Worm (Caenorhabditis elegans) whole organism, midembryonic: Measurements from ENCODE around the gene rps-9.

Experiments
- T22C8.4 ChIP-seq: fragments of 200-800 bp; sonication (Bioruptor generic); IDR thresholded peaks from 2 replicates; pipeline ENCODE4 v1.3.6; 2022; ENCODE audit warnings: missing genetic modification characterization, missing compliant biosample characterization
- cog-1 ChIP-seq: sonication (generic microtip); optimal IDR thresholded peaks from 2 replicates; lab custom pipeline; 2016; ENCODE audit warnings: missing genetic modification characterization, missing compliant biosample characterization
- flt-1 ChIP-seq: fragments of 200-800 bp; sonication (Bioruptor generic); IDR thresholded peaks from 2 replicates; pipeline ENCODE4 v1.3.6; 2022; ENCODE audit warnings: missing genetic modification characterization, missing compliant biosample characterization
- klf-2 ChIP-seq: fragments of 200-800 bp; sonication (Bioruptor generic); conservative IDR thresholded peaks from 2 replicates; pipeline ENCODE4 v1.3.6; 2022; ENCODE audit warnings: missing genetic modification reagents, missing genetic modification characterization, missing compliant biosample characterization
- med-1 ChIP-seq: sonication (generic microtip); optimal IDR thresholded peaks from 2 replicates; lab custom pipeline; 2017; ENCODE audit warnings: missing genetic modification characterization, mild to moderate bottlenecking, missing compliant biosample characterization, antibody characterized with exemption, missing genetic modification reagents; ENCODE audit not compliant: insufficient read depth
- ref-1 ChIP-seq: fragments of 200-800 bp; sonication (Bioruptor generic); conservative IDR thresholded peaks from 2 replicates; pipeline ENCODE4 v1.3.6; 2022; ENCODE audit warnings: missing genetic modification reagents, missing genetic modification characterization, missing compliant biosample characterization
- tab-1 ChIP-seq: fragments of 200-800 bp; sonication (Bioruptor generic); IDR thresholded peaks from 2 replicates; pipeline ENCODE4 v1.3.6; 2022; ENCODE audit warnings: missing genetic modification characterization, missing compliant biosample characterization
- ztf-23 ChIP-seq: fragments of 200-800 bp; sonication (Bioruptor generic); IDR thresholded peaks from 2 replicates; pipeline ENCODE4 v1.3.6; 2022; ENCODE audit warnings: missing genetic modification reagents, missing genetic modification characterization, missing compliant biosample characterization
- ztf-29 ChIP-seq: fragments of 200-800 bp; sonication (Bioruptor generic); IDR thresholded peaks from 2 replicates; pipeline ENCODE4 v1.3.6; 2022; ENCODE audit warnings: missing genetic modification reagents, missing genetic modification characterization, missing compliant biosample characterization

The rps-9 gene

ce11 chrII:11089356-11089755, 36.8 kb downstream of the rps-9 start, which contains the start of gene unc-53:
unc-53 (minus strand) TSS chrII:11089456.
- TF ChIP-seq cog-1: no peak
- no peak for TF ChIP-seq tab-1
- TF ChIP-seq ref-1 (GFP tag; lab: Robert Waterston, UW): no peak
- no peak for TF ChIP-seq med-1
- no peak for TF ChIP-seq flt-1 (GFP tag; lab: Robert Waterston, UW)
- no peak for TF ChIP-seq T22C8.4
- no peak for TF ChIP-seq ztf-29 (GFP tag; lab: Robert Waterston, UW)
- no peak for TF ChIP-seq ztf-23 (GFP tag; lab: Robert Waterston, UW)
- TF ChIP-seq klf-2 (GFP tag; lab: Robert Waterston, UW): no peak

- TF ChIP-seq T22C8.4 (no peak), tab-1 (no peak), ztf-29 (GFP tag; lab: Robert Waterston, UW) (no peak), cog-1 (no peak), flt-1 (GFP tag; lab: Robert Waterston, UW) (no peak), ref-1 (GFP tag; lab: Robert Waterston, UW) (no peak), ztf-23 (GFP tag; lab: Robert Waterston, UW) (no peak), med-1 (no peak), klf-2 (GFP tag; lab: Robert Waterston, UW) (no peak)
These were observed 38.0 kb downstream of the rps-9 start for ce11 chrII:11088137-11088536.

ce11 chrII:11086770-11087169, 39.4 kb downstream of the rps-9 start:
- TF ChIP-seq ztf-23 (GFP tag; lab: Robert Waterston, UW) (no peak), T22C8.4 (no peak), ref-1 (GFP tag; lab: Robert Waterston, UW) (no peak), flt-1 (GFP tag; lab: Robert Waterston, UW) (no peak), ztf-29 (GFP tag; lab: Robert Waterston, UW) (no peak)

- TF ChIP-seq med-1: no peak
- no peak for TF ChIP-seq klf-2 (GFP tag; lab: Robert Waterston, UW)
- no peak for TF ChIP-seq flt-1 (GFP tag; lab: Robert Waterston, UW)
- TF ChIP-seq ztf-23 (GFP tag; lab: Robert Waterston, UW): no peak
- TF ChIP-seq tab-1: no peak
These were observed 49.6 kb downstream of the rps-9 start for ce11 chrII:11076550-11076949.
